Worm (Caenorhabditis elegans): Measurements from ENCODE around the gene C33C12.4.

The C33C12.4 gene

DNA sequence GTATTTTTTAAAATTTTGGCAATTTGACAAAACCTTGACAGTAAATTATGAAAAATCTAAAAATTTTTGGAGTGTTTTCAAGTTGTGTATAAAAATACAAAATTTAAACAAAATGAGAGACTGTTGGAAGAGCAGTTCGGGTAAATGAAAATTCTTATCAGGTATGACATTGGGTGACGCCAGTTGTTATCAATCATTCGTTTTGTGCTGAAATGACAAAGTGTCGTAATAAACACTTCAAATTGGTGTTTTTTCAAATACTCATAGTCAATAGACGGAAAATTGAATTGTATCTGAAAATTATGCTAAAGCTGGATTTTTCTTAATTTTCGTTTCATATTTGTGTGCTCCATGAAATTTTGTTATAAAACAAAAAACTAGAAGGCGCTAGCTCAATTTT, 43.5 kb downstream of the C33C12.4 start:
- TF ChIP-seq B0310.2 (tag; optimal IDR thresholded peaks at IDR 0.05) (no peak), ceh-36 (tag; optimal IDR thresholded peaks at IDR 0.05) (no peak), F13C5.2 (tag; optimal IDR thresholded peaks at IDR 0.05) (no peak), tbx-11 (GFP tag; IDR thresholded peaks at IDR 0.05) (no peak), hmg-4 (GFP tag; optimal IDR thresholded peaks at IDR 0.05) (no peak), ceh-13 (GFP tag; optimal IDR thresholded peaks at IDR 0.05) (no peak), flt-1 (GFP tag; IDR thresholded peaks at IDR 0.05) (no peak), scrt-1 (GFP tag; IDR thresholded peaks at IDR 0.05) (no peak), sea-1 (GFP tag; conservative IDR thresholded peaks at IDR 0.05) (no peak), pes-1 (GFP tag; IDR thresholded peaks at IDR 0.05) (no peak), ama-1 (optimal IDR thresholded peaks at IDR 0.05) (no peak), aly-1 (tag; optimal IDR thresholded peaks at IDR 0.05) (no peak), tra-4 (tag; optimal IDR thresholded peaks at IDR 0.05) (no peak), ets-7 (tag; optimal IDR thresholded peaks at IDR 0.05) (no peak)

DNA sequence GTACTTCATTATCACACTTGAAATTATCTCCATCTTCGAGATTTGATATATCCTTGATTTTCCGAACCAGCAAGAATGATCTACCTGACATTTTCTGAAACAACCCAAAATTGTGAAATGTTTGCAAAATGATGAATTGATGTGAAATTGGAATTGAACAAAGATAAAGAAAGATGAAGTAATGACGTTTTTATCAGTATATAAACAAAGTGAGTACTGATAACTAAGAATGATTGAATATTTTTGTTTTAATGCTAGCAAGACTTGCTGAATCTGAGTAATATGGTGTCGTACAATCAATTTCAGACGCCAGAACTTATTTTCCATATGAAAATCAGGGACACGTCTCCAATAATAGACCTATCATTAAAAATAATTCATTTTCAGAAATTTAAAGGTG, 44.2 kb downstream of the C33C12.4 start, which contains the start of gene math-37:
math-37 (minus strand) TSS at position 101 of the 400 bp plus-strand sequence.
- TF ChIP-seq hmg-4 (GFP tag; optimal IDR thresholded peaks at IDR 0.05) = no peak
- no peak for TF ChIP-seq hmbx-1 (tag; optimal IDR thresholded peaks at IDR 0.05)
- no peak for TF ChIP-seq hnd-1 (tag; optimal IDR thresholded peaks at IDR 0.05)
- no peak for TF ChIP-seq ceh-13 (GFP tag; optimal IDR thresholded peaks at IDR 0.05)
- TF ChIP-seq F13C5.2 (tag; optimal IDR thresholded peaks at IDR 0.05) = no peak
- TF ChIP-seq tra-4 (tag; optimal IDR thresholded peaks at IDR 0.05) = no peak
- TF ChIP-seq ets-7 (tag; optimal IDR thresholded peaks at IDR 0.05) = no peak
- no peak for TF ChIP-seq ceh-36 (tag; optimal IDR thresholded peaks at IDR 0.05)
- no peak for TF ChIP-seq aly-1 (tag; optimal IDR thresholded peaks at IDR 0.05)
- no peak for TF ChIP-seq flt-1 (GFP tag; IDR thresholded peaks at IDR 0.05)
- no peak for TF ChIP-seq sea-1 (GFP tag; conservative IDR thresholded peaks at IDR 0.05)
- no peak for TF ChIP-seq B0310.2 (tag; optimal IDR thresholded peaks at IDR 0.05)
- no peak for TF ChIP-seq tbx-37 (GFP tag; conservative IDR thresholded peaks at IDR 0.05)
- no peak for TF ChIP-seq tbx-11 (GFP tag; IDR thresholded peaks at IDR 0.05)
- TF ChIP-seq pes-1 (GFP tag; IDR thresholded peaks at IDR 0.05) = no peak
- TF ChIP-seq scrt-1 (GFP tag; IDR thresholded peaks at IDR 0.05) = no peak
- no peak for TF ChIP-seq ama-1 (optimal IDR thresholded peaks at IDR 0.05)

DNA sequence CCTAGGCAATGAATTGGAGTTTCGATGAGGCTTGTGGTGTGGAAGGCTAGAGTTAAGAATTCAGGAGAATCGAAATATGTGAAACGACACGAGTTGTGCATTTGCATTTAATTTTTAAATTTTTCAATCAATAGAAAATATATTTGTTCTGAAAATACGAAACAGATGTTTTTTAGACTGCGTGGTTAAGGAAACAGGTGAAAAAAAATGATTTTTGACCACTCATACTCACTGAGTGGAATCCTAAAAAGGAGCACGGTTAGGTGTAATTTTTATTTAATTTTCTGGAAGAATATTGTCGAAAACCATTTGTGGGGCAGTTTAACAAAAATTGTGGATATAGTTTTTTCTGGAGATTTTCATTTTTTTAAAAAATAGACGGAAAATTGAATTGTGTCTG, 49.5 kb downstream of the C33C12.4 start, which contains the start of gene srh-195:
srh-195 (minus strand) TSS at position 101 of the 400 bp plus-strand sequence.
- TF ChIP-seq sea-1 (GFP tag; conservative IDR thresholded peaks at IDR 0.05) (no peak), scrt-1 (GFP tag; IDR thresholded peaks at IDR 0.05) (no peak), tbx-37 (GFP tag; conservative IDR thresholded peaks at IDR 0.05) (no peak), tra-4 (tag; optimal IDR thresholded peaks at IDR 0.05) (no peak), ama-1 (optimal IDR thresholded peaks at IDR 0.05) (no peak), aly-1 (tag; optimal IDR thresholded peaks at IDR 0.05) (no peak), hnd-1 (tag; optimal IDR thresholded peaks at IDR 0.05) (no peak), ceh-36 (tag; optimal IDR thresholded peaks at IDR 0.05) (no peak), pes-1 (GFP tag; IDR thresholded peaks at IDR 0.05) (no peak), B0310.2 (tag; optimal IDR thresholded peaks at IDR 0.05) (no peak), F13C5.2 (tag; optimal IDR thresholded peaks at IDR 0.05) (no peak), hmbx-1 (tag; optimal IDR thresholded peaks at IDR 0.05) (no peak), ets-7 (tag; optimal IDR thresholded peaks at IDR 0.05) (no peak), flt-1 (GFP tag; IDR thresholded peaks at IDR 0.05) (no peak), ceh-13 (GFP tag; optimal IDR thresholded peaks at IDR 0.05) (no peak), hmg-4 (GFP tag; optimal IDR thresholded peaks at IDR 0.05) (no peak), tbx-11 (GFP tag; IDR thresholded peaks at IDR 0.05) (no peak)
